Worm (Caenorhabditis elegans) whole organism, L4 larva: ENCODE results near the gene C33C12.4.

Experiments
- ceh-82 ChIP-seq: sonication (generic microtip); optimal IDR thresholded peaks from 2 replicates; lab custom pipeline; 2017; ENCODE audit warnings: missing biosample characterization, missing genetic modification characterization
- nhr-102 ChIP-seq: sonication (generic microtip); optimal IDR thresholded peaks from 2 replicates; lab custom pipeline; 2016; ENCODE audit warnings: mild to moderate bottlenecking, missing genetic modification characterization, moderate library complexity, missing compliant biosample characterization
- snpc-4 ChIP-seq: fragments of 150-350 bp; optimal IDR thresholded peaks from 2 replicates; lab custom pipeline; 2014; ENCODE audit warnings: missing biosample characterization, missing genetic modification characterization

- TF ChIP-seq ceh-82 (tag; lab: Kevin White, UChicago) (no peak), nhr-102 (no peak), snpc-4 (tag; lab: Kevin White, UChicago) (no peak)
These were observed 29.3 kb upstream of the C33C12.4 start for ce11 chrII:2195541-2195940.
